Fruit fly (Drosophila melanogaster) whole organism, prepupa: ENCODE results near the gene CG2202.

ENCODE experiments used
- Blimp-1 ChIP-seq: fragments of 200-800 bp; sonication (Bioruptor generic); optimal IDR thresholded peaks from 3 replicates; lab custom pipeline; 2017; ENCODE audit warnings: missing biosample characterization, missing genetic modification characterization, mild to moderate bottlenecking, moderate library complexity, missing genetic modification reagents
- CG10669 ChIP-seq: fragments of 200-800 bp; sonication (Bioruptor generic); optimal IDR thresholded peaks from 3 replicates; lab custom pipeline; 2018; ENCODE audit warnings: missing biosample characterization, mild to moderate bottlenecking, missing genetic modification characterization, moderate library complexity
- CG11294 ChIP-seq: fragments of 200-800 bp; sonication (Bioruptor generic); IDR thresholded peaks from 2 replicates; pipeline ENCODE4 v1.3.6; 2022; ENCODE audit warnings: missing biosample characterization, missing genetic modification characterization
- CG3032 ChIP-seq: fragments of 200-800 bp; optimal IDR thresholded peaks from 2 replicates; lab custom pipeline; 2019; ENCODE audit warnings: missing biosample characterization, mild to moderate bottlenecking, missing genetic modification characterization, moderate library complexity
- CG31627 ChIP-seq: fragments of 200-800 bp; sonication (Bioruptor generic); optimal IDR thresholded peaks from 3 replicates; lab custom pipeline; 2016; ENCODE audit warnings: missing biosample characterization, missing genetic modification characterization
- CG34406 ChIP-seq: fragments of 200-800 bp; sonication (Bioruptor generic); optimal IDR thresholded peaks from 3 replicates; lab custom pipeline; 2016; ENCODE audit warnings: missing biosample characterization, missing genetic modification characterization
- CG4318 ChIP-seq: fragments of 200-800 bp; sonication (Bioruptor generic); optimal IDR thresholded peaks from 3 replicates; lab custom pipeline; 2017; ENCODE audit warnings: missing biosample characterization, mild to moderate bottlenecking, missing genetic modification characterization
- CG6163 ChIP-seq: fragments of 200-800 bp; sonication (Bioruptor generic); IDR thresholded peaks from 3 replicates; pipeline ENCODE4 v1.3.6; 2022; ENCODE audit warnings: missing biosample characterization, missing genetic modification characterization
- CG8119 ChIP-seq: fragments of 200-800 bp; sonication (Bioruptor generic); IDR thresholded peaks from 3 replicates; pipeline ENCODE4 v1.3.6; 2022; ENCODE audit warnings: missing biosample characterization, missing genetic modification characterization
- CG8319 ChIP-seq: fragments of 200-800 bp; sonication (Bioruptor generic); optimal IDR thresholded peaks from 3 replicates; lab custom pipeline; 2016; ENCODE audit warnings: missing biosample characterization, missing genetic modification characterization
- CG8632 ChIP-seq: fragments of 200-800 bp; sonication (Bioruptor generic); optimal IDR thresholded peaks from 3 replicates; lab custom pipeline; 2016; ENCODE audit warnings: missing biosample characterization, missing genetic modification characterization
- CG9139 ChIP-seq: fragments of 200-800 bp; sonication (Bioruptor generic); optimal IDR thresholded peaks from 3 replicates; lab custom pipeline; 2017; ENCODE audit warnings: missing biosample characterization, mild to moderate bottlenecking, missing genetic modification characterization
- Eip75B ChIP-seq: fragments of 200-800 bp; sonication (Bioruptor generic); optimal IDR thresholded peaks from 3 replicates; lab custom pipeline; 2016; ENCODE audit warnings: missing biosample characterization, missing genetic modification characterization
- Eip78C ChIP-seq: fragments of 200-800 bp; sonication (Bioruptor generic); peaks from one replicate; lab custom pipeline; 2016; ENCODE audit warnings: missing biosample characterization, missing genetic modification characterization
- Eip93F ChIP-seq: fragments of 200-800 bp; sonication (Bioruptor generic); optimal IDR thresholded peaks from 2 replicates; lab custom pipeline; 2016; ENCODE audit warnings: missing biosample characterization, mild to moderate bottlenecking, missing genetic modification characterization
- Ets21C ChIP-seq: fragments of 200-800 bp; sonication (Bioruptor generic); optimal IDR thresholded peaks from 3 replicates; lab custom pipeline; 2016; ENCODE audit warnings: missing biosample characterization, missing genetic modification characterization
- Ets96B ChIP-seq: fragments of 200-800 bp; optimal IDR thresholded peaks from 2 replicates; lab custom pipeline; 2019; ENCODE audit warnings: missing biosample characterization, mild to moderate bottlenecking, missing genetic modification characterization, moderate library complexity
- Gug ChIP-seq: fragments of 200-800 bp; sonication (Bioruptor generic); IDR thresholded peaks from 2 replicates; pipeline ENCODE4 v1.3.6; 2022; ENCODE audit warnings: missing biosample characterization, missing genetic modification characterization
- Hr39 ChIP-seq: fragments of 200-800 bp; sonication (Bioruptor generic); optimal IDR thresholded peaks from 2 replicates; lab custom pipeline; 2016; ENCODE audit warnings: missing biosample characterization, missing genetic modification characterization
- Hr4 ChIP-seq: fragments of 200-800 bp; sonication (Bioruptor generic); optimal IDR thresholded peaks from 3 replicates; lab custom pipeline; 2016; ENCODE audit warnings: missing biosample characterization, missing genetic modification characterization
- Lpt ChIP-seq: fragments of 200-800 bp; sonication (Bioruptor generic); optimal IDR thresholded peaks from 3 replicates; lab custom pipeline; 2016; ENCODE audit warnings: missing biosample characterization, missing genetic modification characterization
- Met ChIP-seq: fragments of 200-800 bp; sonication (Bioruptor generic); optimal IDR thresholded peaks from 3 replicates; lab custom pipeline; 2016; ENCODE audit warnings: missing biosample characterization, missing genetic modification characterization
- OdsH ChIP-seq: fragments of 200-800 bp; sonication (Bioruptor generic); optimal IDR thresholded peaks from 3 replicates; lab custom pipeline; 2016; ENCODE audit warnings: missing biosample characterization, missing genetic modification characterization
- Smox ChIP-seq: fragments of 200-800 bp; sonication (Bioruptor generic); optimal IDR thresholded peaks from 3 replicates; lab custom pipeline; 2016; ENCODE audit warnings: missing biosample characterization, missing genetic modification characterization
- Sox14 ChIP-seq: fragments of 200-800 bp; sonication (Bioruptor generic); optimal IDR thresholded peaks from 3 replicates; lab custom pipeline; 2016; ENCODE audit warnings: missing biosample characterization, missing genetic modification characterization
- achi ChIP-seq: fragments of 200-800 bp; sonication (Bioruptor generic); optimal IDR thresholded peaks from 3 replicates; lab custom pipeline; 2016; ENCODE audit warnings: missing biosample characterization, missing genetic modification characterization
- acj6 ChIP-seq: fragments of 200-800 bp; sonication (Bioruptor generic); optimal IDR thresholded peaks from 3 replicates; lab custom pipeline; 2016; ENCODE audit warnings: missing biosample characterization, missing genetic modification characterization
- cyc ChIP-seq: fragments of 200-800 bp; sonication (Bioruptor generic); optimal IDR thresholded peaks from 3 replicates; lab custom pipeline; 2016; ENCODE audit warnings: missing biosample characterization, missing genetic modification characterization
- dsx ChIP-seq: fragments of 200-800 bp; optimal IDR thresholded peaks from 3 replicates; lab custom pipeline; 2019; ENCODE audit warnings: missing biosample characterization, mild to moderate bottlenecking, missing genetic modification characterization, moderate library complexity; ENCODE audit not compliant: poor library complexity, severe bottlenecking
- esn ChIP-seq: fragments of 200-800 bp; sonication (Bioruptor generic); optimal IDR thresholded peaks from 2 replicates; lab custom pipeline; 2016; ENCODE audit warnings: missing biosample characterization, mild to moderate bottlenecking, missing genetic modification characterization, moderate library complexity
- lz ChIP-seq: fragments of 200-800 bp; sonication (Bioruptor generic); optimal IDR thresholded peaks from 3 replicates; lab custom pipeline; 2016; ENCODE audit warnings: missing biosample characterization, missing genetic modification characterization
- net ChIP-seq: fragments of 200-800 bp; sonication (Bioruptor generic); optimal IDR thresholded peaks from 3 replicates; lab custom pipeline; 2016; ENCODE audit warnings: missing biosample characterization, missing genetic modification characterization
- pdm3 ChIP-seq: fragments of 200-800 bp; sonication (Bioruptor generic); optimal IDR thresholded peaks from 3 replicates; lab custom pipeline; 2016; ENCODE audit warnings: missing biosample characterization, missing genetic modification characterization
- salr ChIP-seq, 2 experiments: fragments of 200-800 bp; sonication (Bioruptor generic); optimal IDR thresholded peaks; 3 replicates each; lab custom pipeline; 2016 to 2018; ENCODE audit warnings: missing biosample characterization in 2 of 2, missing genetic modification characterization in 2 of 2, mild to moderate bottlenecking in 1 of 2
- ss ChIP-seq, 2 experiments: fragments of 200-800 bp; sonication (Bioruptor generic); optimal IDR thresholded peaks; 2 replicates in 1 of 2; 3 replicates in 1 of 2; lab custom pipeline; 2017 to 2018; ENCODE audit warnings: mild to moderate bottlenecking in 2 of 2, missing biosample characterization in 2 of 2, missing genetic modification characterization in 2 of 2, moderate library complexity in 1 of 2
- svp ChIP-seq: fragments of 200-800 bp; sonication (Bioruptor generic); peaks from one replicate; lab custom pipeline; 2016; ENCODE audit warnings: missing biosample characterization, missing genetic modification characterization
- topi ChIP-seq: fragments of 200-800 bp; sonication (Bioruptor generic); optimal IDR thresholded peaks from 3 replicates; lab custom pipeline; 2016; ENCODE audit warnings: missing biosample characterization, missing genetic modification characterization
- vri ChIP-seq: fragments of 200-800 bp; sonication (Bioruptor generic); optimal IDR thresholded peaks from 3 replicates; lab custom pipeline; 2016; ENCODE audit warnings: missing biosample characterization, mild to moderate bottlenecking, missing genetic modification characterization

Gene CG2202

DNA sequence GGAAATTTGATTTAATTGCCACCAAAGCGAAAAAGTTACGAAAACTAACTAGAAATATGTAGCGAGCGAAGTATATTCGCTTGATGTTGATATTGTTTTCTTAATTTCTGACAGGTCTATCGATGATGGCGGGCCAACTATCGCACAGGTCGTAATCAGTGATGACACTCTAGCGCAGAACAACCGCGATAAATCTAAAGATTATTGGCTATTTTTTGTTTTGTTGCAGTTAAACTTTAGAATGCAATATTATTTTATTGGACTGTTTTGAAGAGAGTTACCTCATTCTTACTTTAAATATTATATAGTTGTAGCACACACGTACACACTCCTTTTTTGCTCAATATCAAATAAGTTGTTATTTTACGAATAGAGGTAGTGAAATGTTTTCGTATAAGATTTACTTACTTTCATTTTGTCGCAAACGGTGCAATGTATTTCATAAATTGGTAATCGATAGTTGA lies 1.6 kb upstream of the CG2202 start, which contains the start of gene sbr:
TSS of gene sbr (minus strand) at position 121 of the 464 bp plus-strand sequence.
- no peak for TF ChIP-seq acj6
- TF ChIP-seq Blimp-1 (GFP tag; lab: Kevin White, UChicago): no peak
- TF ChIP-seq Smox (GFP tag; lab: Kevin White, UChicago): peak; percentile 1
- TF ChIP-seq CG10669 (GFP tag; lab: Kevin White, UChicago): no peak
- TF ChIP-seq CG8319 (GFP tag; lab: Kevin White, UChicago): no peak
- no peak for TF ChIP-seq CG34406
- TF ChIP-seq CG4318 (GFP tag; lab: Kevin White, UChicago): no peak
- TF ChIP-seq vri (GFP tag; lab: Kevin White, UChicago): no peak
- TF ChIP-seq lz (GFP tag; lab: Kevin White, UChicago): peak; percentile 34
- no peak for TF ChIP-seq pdm3 (GFP tag; lab: Kevin White, UChicago)
- peak; percentile 24 for TF ChIP-seq CG3032 (tag; lab: Kevin White, UChicago)
- peak; percentile 29 for TF ChIP-seq CG31627
- no peak for TF ChIP-seq CG6163 (GFP tag; lab: Robert Waterston, UW)
- no peak for TF ChIP-seq Eip75B
- TF ChIP-seq Hr39: peak; percentile 37
- TF ChIP-seq cyc (GFP tag; lab: Kevin White, UChicago): peak; percentile 35
- peak; percentile 37 for TF ChIP-seq Ets21C (GFP tag; lab: Kevin White, UChicago)
- peak; percentile 43 for TF ChIP-seq esn (GFP tag; lab: Kevin White, UChicago)
- TF ChIP-seq dsx: no peak
- no peak for TF ChIP-seq CG11294 (GFP tag; lab: Robert Waterston, UW)
- TF ChIP-seq topi (GFP tag; lab: Kevin White, UChicago): peak; percentile 38
- TF ChIP-seq net (GFP tag; lab: Kevin White, UChicago): no peak
- TF ChIP-seq achi (GFP tag; lab: Kevin White, UChicago): peak; percentile 43
- no peak for TF ChIP-seq CG8119 (GFP tag; lab: Robert Waterston, UW)
- TF ChIP-seq Hr4 (GFP tag; lab: Kevin White, UChicago): no peak
- TF ChIP-seq Eip93F (GFP tag; lab: Kevin White, UChicago): no peak
- TF ChIP-seq Sox14 (GFP tag; lab: Kevin White, UChicago): peak; percentile 44

DNA sequence GAGAGGGAATG lies 1.3 kb upstream of the CG2202 start, which contains the start of gene Pgls:
TSS of gene Pgls (plus strand) at position 3 of the 11 bp plus-strand sequence.
- TF ChIP-seq CG9139 (no peak), CG8119 (GFP tag; lab: Robert Waterston, UW) (no peak), acj6 (no peak), lz (GFP tag; lab: Kevin White, UChicago) (no peak), dsx (no peak), net (GFP tag; lab: Kevin White, UChicago) (no peak), achi (GFP tag; lab: Kevin White, UChicago) (no peak), Eip93F (GFP tag; lab: Kevin White, UChicago) (no peak), Gug (no peak), OdsH (GFP tag; lab: Kevin White, UChicago) (no peak), ss (GFP tag; optimal IDR thresholded peaks at IDR 0.05; lab: Kevin White, UChicago) (no peak)
- TF ChIP-seq, all 60 proteins: peak for 0

DNA sequence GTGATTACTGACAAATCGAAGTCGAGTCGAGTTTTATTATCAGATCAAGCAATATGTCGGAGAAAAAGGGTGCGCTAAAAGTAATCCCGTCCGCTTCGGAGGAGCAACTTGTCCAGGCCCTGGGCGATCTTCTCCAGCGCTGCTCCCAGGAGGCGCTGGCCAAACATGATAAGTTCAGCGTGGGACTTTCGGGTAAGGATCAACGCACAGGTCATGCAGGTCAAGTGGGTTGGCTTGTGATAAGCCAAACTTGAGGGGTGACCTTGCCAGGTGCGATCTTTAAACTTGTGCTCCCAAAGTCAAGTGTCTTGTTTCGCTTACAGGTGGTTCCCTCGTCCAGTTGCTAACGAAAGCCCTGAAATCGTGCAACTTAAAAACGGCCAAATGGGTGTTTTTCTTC lies 1.1 kb upstream of the CG2202 start:
- TF ChIP-seq acj6 (no peak), Eip78C (GFP tag; lab: Kevin White, UChicago) (peak; percentile 24), CG4318 (GFP tag; lab: Kevin White, UChicago) (no peak), svp (GFP tag; lab: Kevin White, UChicago) (peak; percentile 94)
- TF ChIP-seq, all 60 proteins: peak for 2

DNA sequence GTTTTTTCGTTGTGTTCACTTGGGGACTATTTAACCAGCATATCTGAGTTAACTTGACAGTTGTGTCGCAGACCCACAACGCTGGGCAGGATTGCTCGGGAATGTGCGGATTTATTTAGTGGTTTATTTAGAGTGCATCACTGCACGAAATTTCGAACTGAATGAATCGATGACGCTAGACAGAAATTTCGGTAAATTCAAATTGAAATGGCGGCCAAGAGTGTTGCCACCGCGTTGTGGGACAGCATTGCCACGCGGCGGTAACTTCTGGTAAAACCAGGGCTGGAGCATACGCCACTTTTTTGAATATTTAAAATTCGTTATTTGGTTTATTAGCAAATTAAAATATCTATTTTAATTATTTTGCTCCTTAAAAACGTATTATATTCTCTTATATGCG lies 6.1 kb downstream of the CG2202 start, which contains the start of gene feo:
TSS of gene feo (minus strand) at position 184 of the 400 bp plus-strand sequence.
- TF ChIP-seq CG9139: no peak
- TF ChIP-seq salr (GFP tag; optimal IDR thresholded peaks at IDR 0.05; lab: Kevin White, UChicago): no peak
- TF ChIP-seq CG4318 (GFP tag; lab: Kevin White, UChicago): no peak
- TF ChIP-seq CG11294 (GFP tag; lab: Robert Waterston, UW): no peak
- no peak for TF ChIP-seq Ets96B (tag; lab: Kevin White, UChicago)
- TF ChIP-seq Lpt (GFP tag; lab: Kevin White, UChicago): no peak
- no peak for TF ChIP-seq Eip93F (GFP tag; lab: Kevin White, UChicago)
- no peak for TF ChIP-seq Gug
- no peak for TF ChIP-seq CG8632 (GFP tag; lab: Kevin White, UChicago)
- no peak for TF ChIP-seq dsx
- no peak for TF ChIP-seq Met (GFP tag; lab: Kevin White, UChicago)
- no peak for TF ChIP-seq net (GFP tag; lab: Kevin White, UChicago)
